Worm (Caenorhabditis elegans) whole organism, late embryonic: ENCODE results near the gene elo-4.

Experiments used
- C08G9.2 ChIP-seq: sonication (generic microtip); optimal IDR thresholded peaks from 2 replicates; lab custom pipeline; 2016; ENCODE audit warnings: mild to moderate bottlenecking, missing genetic modification characterization, moderate library complexity, missing compliant biosample characterization
- K02D7.2 ChIP-seq: sonication (generic microtip); optimal IDR thresholded peaks from 2 replicates; lab custom pipeline; 2017; ENCODE audit warnings: mild to moderate bottlenecking, missing genetic modification characterization, missing compliant biosample characterization
- K09A11.1 ChIP-seq: sonication (generic microtip); optimal IDR thresholded peaks from 2 replicates; lab custom pipeline; 2017; ENCODE audit warnings: antibody characterized with exemption, mild to moderate bottlenecking, missing genetic modification characterization, missing compliant biosample characterization; ENCODE audit not compliant: insufficient read depth
- Y22D7AL.16 ChIP-seq: sonication (generic microtip); optimal IDR thresholded peaks from 2 replicates; lab custom pipeline; 2016; ENCODE audit warnings: missing genetic modification characterization, missing compliant biosample characterization
- ama-1 ChIP-seq: fragments of 150-350 bp; optimal IDR thresholded peaks from 2 replicates; lab custom pipeline; 2014
- ceh-22 ChIP-seq: sonication (generic microtip); optimal IDR thresholded peaks from 2 replicates; lab custom pipeline; 2017; ENCODE audit warnings: missing biosample characterization, missing genetic modification characterization
- ceh-45 ChIP-seq: fragments of 200-800 bp; sonication (Bioruptor generic); IDR thresholded peaks from 2 replicates; pipeline ENCODE4 v1.3.6; 2022; ENCODE audit warnings: missing genetic modification reagents, missing genetic modification characterization, missing compliant biosample characterization
- ceh-48 ChIP-seq: sonication (generic microtip); optimal IDR thresholded peaks from 2 replicates; lab custom pipeline; 2016; ENCODE audit warnings: missing genetic modification characterization, inconsistent platforms, missing compliant biosample characterization
- ceh-6 ChIP-seq: fragments of 200-800 bp; sonication (Bioruptor generic); optimal IDR thresholded peaks from 2 replicates; lab custom pipeline; 2018; ENCODE audit warnings: mild to moderate bottlenecking, missing genetic modification characterization, missing compliant biosample characterization
- ceh-9 ChIP-seq: sonication (generic microtip); optimal IDR thresholded peaks from 2 replicates; lab custom pipeline; 2016; ENCODE audit warnings: mild to moderate bottlenecking, missing genetic modification characterization, inconsistent platforms, missing compliant biosample characterization
- che-1 ChIP-seq: sonication (generic microtip); optimal IDR thresholded peaks from 2 replicates; lab custom pipeline; 2016; ENCODE audit warnings: mild to moderate bottlenecking, missing genetic modification characterization, missing compliant biosample characterization
- dve-1 ChIP-seq: sonication (generic microtip); optimal IDR thresholded peaks from 2 replicates; lab custom pipeline; 2017; ENCODE audit warnings: antibody characterized with exemption, mild to moderate bottlenecking, missing genetic modification characterization, missing compliant biosample characterization
- elt-2 ChIP-seq: sonication (generic microtip); optimal IDR thresholded peaks from 2 replicates; lab custom pipeline; 2016; ENCODE audit warnings: missing genetic modification reagents, missing genetic modification characterization, missing compliant biosample characterization
- elt-4 ChIP-seq: sonication (generic microtip); optimal IDR thresholded peaks from 2 replicates; lab custom pipeline; 2016; ENCODE audit warnings: missing genetic modification characterization, missing compliant biosample characterization
- fkh-6 ChIP-seq: sonication (generic microtip); optimal IDR thresholded peaks from 2 replicates; lab custom pipeline; 2016; ENCODE audit warnings: missing genetic modification characterization, missing compliant biosample characterization
- hlh-6 ChIP-seq: sonication (generic microtip); optimal IDR thresholded peaks from 2 replicates; lab custom pipeline; 2016; ENCODE audit warnings: missing genotype, missing genetic modification characterization, missing compliant biosample characterization
- hlh-8 ChIP-seq: sonication (generic microtip); optimal IDR thresholded peaks from 2 replicates; lab custom pipeline; 2016; ENCODE audit warnings: missing genotype, missing genetic modification characterization, missing compliant biosample characterization
- lim-6 ChIP-seq: sonication (generic microtip); optimal IDR thresholded peaks from 2 replicates; lab custom pipeline; 2016; ENCODE audit warnings: missing genetic modification characterization, missing compliant biosample characterization
- madf-2 ChIP-seq: sonication (generic microtip); optimal IDR thresholded peaks from 2 replicates; lab custom pipeline; 2017; ENCODE audit warnings: missing genetic modification characterization, missing compliant biosample characterization
- mec-3 ChIP-seq: sonication (generic microtip); optimal IDR thresholded peaks from 2 replicates; lab custom pipeline; 2016; ENCODE audit warnings: borderline replicate concordance, missing genetic modification characterization, missing compliant biosample characterization
- nfya-1 ChIP-seq: sonication (generic microtip); optimal IDR thresholded peaks from 2 replicates; lab custom pipeline; 2017; ENCODE audit warnings: missing genetic modification characterization, mild to moderate bottlenecking, missing compliant biosample characterization, antibody characterized with exemption, moderate library complexity
- nhr-11 ChIP-seq: fragments of 150-350 bp; optimal IDR thresholded peaks from 2 replicates; lab custom pipeline; 2014; ENCODE audit warnings: missing biosample characterization, missing genetic modification characterization
- nhr-232 ChIP-seq: sonication (generic microtip); optimal IDR thresholded peaks from 2 replicates; lab custom pipeline; 2016; ENCODE audit warnings: missing genetic modification characterization, missing compliant biosample characterization
- pag-3 ChIP-seq: sonication (generic microtip); optimal IDR thresholded peaks from 2 replicates; lab custom pipeline; 2016; ENCODE audit warnings: missing compliant biosample characterization, missing genetic modification characterization, borderline replicate concordance
- pat-9 ChIP-seq: fragments of 200-800 bp; sonication (Bioruptor generic); optimal IDR thresholded peaks from 2 replicates; lab custom pipeline; 2018; ENCODE audit warnings: mild to moderate bottlenecking, missing genetic modification characterization, moderate library complexity, missing compliant biosample characterization
- pax-1 ChIP-seq: fragments of 150-350 bp; optimal IDR thresholded peaks from 2 replicates; lab custom pipeline; 2014; ENCODE audit warnings: missing biosample characterization, missing genetic modification characterization
- pha-4 ChIP-seq: fragments of 150-350 bp; optimal IDR thresholded peaks from 2 replicates; lab custom pipeline; 2018; ENCODE audit warnings: missing biosample characterization, missing genetic modification reagents, missing genetic modification characterization
- pros-1 ChIP-seq: fragments of 150-350 bp; optimal IDR thresholded peaks from 2 replicates; lab custom pipeline; 2014; ENCODE audit warnings: missing biosample characterization, missing genetic modification reagents, missing genetic modification characterization
- ref-2 ChIP-seq: sonication (generic microtip); optimal IDR thresholded peaks from 2 replicates; lab custom pipeline; 2016; ENCODE audit warnings: missing genetic modification characterization, missing compliant biosample characterization
- rnt-1 ChIP-seq: sonication (generic microtip); optimal IDR thresholded peaks from 2 replicates; lab custom pipeline; 2016; ENCODE audit warnings: missing genetic modification characterization, missing compliant biosample characterization
- sdc-2 ChIP-seq: sonication (generic microtip); optimal IDR thresholded peaks from 2 replicates; lab custom pipeline; 2016; ENCODE audit warnings: missing genotype, missing genetic modification characterization, missing compliant biosample characterization
- syd-9 ChIP-seq: sonication (generic microtip); optimal IDR thresholded peaks from 2 replicates; lab custom pipeline; 2016; ENCODE audit warnings: mild to moderate bottlenecking, missing genetic modification characterization, moderate library complexity, missing compliant biosample characterization
- unc-3 ChIP-seq, 2 experiments: fragments of 200-800 bp in 1 of 2; sonication (Bioruptor generic) in 1 of 2; sonication (generic microtip) in 1 of 2; conservative IDR thresholded peaks in 1 of 2; optimal IDR thresholded peaks in 1 of 2; 2 replicates each; pipeline versions ENCODE4 v1.3.6 to Lab custom; 2016 to 2022; ENCODE audit warnings: missing compliant biosample characterization in 2 of 2, missing genetic modification characterization in 2 of 2, missing genetic modification reagents in 1 of 2
- unc-42 ChIP-seq: sonication (generic microtip); optimal IDR thresholded peaks from 2 replicates; lab custom pipeline; 2016; ENCODE audit warnings: missing genotype, missing genetic modification characterization, missing compliant biosample characterization
- unc-55 ChIP-seq: sonication (generic microtip); optimal IDR thresholded peaks from 2 replicates; lab custom pipeline; 2017; ENCODE audit warnings: missing biosample characterization, missing genetic modification reagents, missing genetic modification characterization
- unc-86 ChIP-seq: sonication (generic microtip); optimal IDR thresholded peaks from 2 replicates; lab custom pipeline; 2016; ENCODE audit warnings: missing genetic modification characterization, missing compliant biosample characterization

Gene elo-4

ce11 chrIII:9299919-9300318 lies 34.2 kb downstream of the elo-4 start, which contains the start of gene K01B6.3:
Gene K01B6.3 (plus strand): TSS chrIII:9300219.
- TF ChIP-seq rnt-1 (tag; lab: Kevin White, UChicago): no peak
- TF ChIP-seq nhr-232: no peak
- TF ChIP-seq unc-55: no peak
- TF ChIP-seq K09A11.1 (tag; lab: Kevin White, UChicago): no peak

DNA sequence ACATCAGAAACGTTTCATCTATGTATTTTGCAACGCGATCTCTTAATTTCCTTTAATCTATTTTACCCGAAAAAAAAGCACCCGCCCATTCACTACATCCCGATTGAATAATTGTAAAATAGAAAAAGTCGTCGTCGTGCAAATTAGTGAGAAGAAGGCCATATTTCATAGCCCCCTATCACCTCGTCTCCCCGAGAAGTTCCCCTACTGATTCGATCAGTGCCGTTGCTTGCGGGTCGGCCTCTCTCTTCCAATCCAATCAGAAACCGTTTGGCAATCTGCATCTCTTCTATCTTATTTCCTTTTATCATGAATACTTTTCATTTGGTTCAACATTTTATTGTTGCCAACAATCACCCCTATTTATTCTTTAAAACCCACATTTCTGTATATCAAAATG lies 35.0 kb downstream of the elo-4 start:
- TF ChIP-seq ref-2 (no peak), lim-6 (tag; lab: Kevin White, UChicago) (no peak), elt-2 (tag; lab: Kevin White, UChicago) (no peak), nhr-11 (no peak), unc-86 (tag; lab: Kevin White, UChicago) (no peak), K02D7.2 (tag; lab: Kevin White, UChicago) (no peak)
- TF ChIP-seq, all 69 proteins: peak for 0

DNA sequence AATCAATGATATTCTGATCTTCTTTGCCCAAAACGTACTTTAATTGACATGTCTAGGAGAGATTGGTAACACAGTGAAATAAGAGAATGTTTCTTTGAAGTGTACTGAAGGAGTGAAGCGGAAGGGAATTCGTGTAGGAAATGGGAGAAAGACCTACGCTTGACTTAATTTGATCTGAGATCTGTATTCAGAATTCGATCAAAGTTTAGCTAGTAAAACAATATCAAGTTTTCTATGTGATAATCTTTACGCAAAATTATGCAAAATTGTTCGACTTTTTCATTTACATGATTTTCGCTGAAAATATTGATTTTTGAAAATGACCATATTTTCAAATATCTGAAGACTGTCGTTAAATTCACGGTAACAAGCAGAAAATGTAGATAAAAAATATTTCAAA lies 36.7 kb downstream of the elo-4 start, which contains the start of gene K01B6.4:
TSS of gene K01B6.4 (minus strand) at position 101 of the 400 bp plus-strand sequence.
- no peak for TF ChIP-seq unc-55
- TF ChIP-seq elt-4: no peak
- TF ChIP-seq hlh-6 (tag; lab: Kevin White, UChicago): no peak
- no peak for TF ChIP-seq ceh-45 (GFP tag; lab: Robert Waterston, UW)
- no peak for TF ChIP-seq pat-9
- TF ChIP-seq ama-1 (lab: Kevin White, UChicago): no peak
- TF ChIP-seq dve-1 (tag; lab: Kevin White, UChicago): no peak
- no peak for TF ChIP-seq madf-2 (tag; lab: Kevin White, UChicago)
- no peak for TF ChIP-seq fkh-6
- TF ChIP-seq ceh-48 (tag; lab: Kevin White, UChicago): no peak
- no peak for TF ChIP-seq Y22D7AL.16 (tag; lab: Kevin White, UChicago)
- TF ChIP-seq unc-42 (tag; lab: Kevin White, UChicago): no peak
- no peak for TF ChIP-seq hlh-8 (tag; lab: Kevin White, UChicago)
- TF ChIP-seq pag-3 (tag; lab: Kevin White, UChicago): no peak

- TF ChIP-seq ceh-22 (tag; lab: Kevin White, UChicago): no peak
- TF ChIP-seq ceh-6 (GFP tag; lab: Kevin White, UChicago): no peak
- TF ChIP-seq syd-9 (tag; lab: Kevin White, UChicago): no peak
- TF ChIP-seq che-1: no peak
- TF ChIP-seq elt-2 (tag; lab: Kevin White, UChicago): no peak
- TF ChIP-seq pros-1 (tag; lab: Kevin White, UChicago): no peak
- no peak for TF ChIP-seq ceh-9 (tag; lab: Kevin White, UChicago)
- no peak for TF ChIP-seq nhr-232
- no peak for TF ChIP-seq pag-3 (tag; lab: Kevin White, UChicago)
- no peak for TF ChIP-seq sdc-2
- TF ChIP-seq C08G9.2 (tag; lab: Kevin White, UChicago): no peak
- TF ChIP-seq pha-4 (tag; lab: Kevin White, UChicago): no peak
- no peak for TF ChIP-seq unc-3 (GFP tag; conservative IDR thresholded peaks at IDR 0.05; lab: Robert Waterston, UW)
- no peak for TF ChIP-seq unc-3 (tag; optimal IDR thresholded peaks at IDR 0.05; lab: Kevin White, UChicago)
- TF ChIP-seq ceh-45 (GFP tag; lab: Robert Waterston, UW): no peak
- TF ChIP-seq, all 69 proteins: peak for 0
Observed at ce11 chrIII:9289815-9290214, 44.3 kb downstream of the elo-4 start.

DNA sequence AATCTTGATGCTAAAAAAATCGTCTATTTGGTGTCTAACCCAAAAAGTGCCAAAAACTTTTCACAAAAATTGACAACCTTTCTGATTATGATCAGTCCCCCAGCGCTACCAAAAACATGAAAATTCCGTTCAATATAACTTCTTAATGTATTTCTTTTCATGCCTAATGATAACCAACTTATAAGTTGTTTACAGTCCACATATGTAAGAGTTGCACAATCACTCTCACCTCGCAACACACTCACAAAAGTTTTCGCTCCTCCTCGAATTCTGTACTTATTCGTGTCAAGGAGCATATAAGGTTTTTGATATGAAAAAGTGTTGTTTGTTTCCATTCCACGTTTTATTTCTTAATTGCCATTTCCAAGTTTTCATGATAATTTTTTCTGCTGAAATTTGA lies 45.5 kb downstream of the elo-4 start:
- TF ChIP-seq mec-3 (tag; lab: Kevin White, UChicago) (no peak), pax-1 (tag; lab: Kevin White, UChicago) (no peak), elt-4 (no peak), nfya-1 (tag; lab: Kevin White, UChicago) (no peak), ceh-9 (tag; lab: Kevin White, UChicago) (no peak)
